Worm (Caenorhabditis elegans) whole organism, L3 larva: ENCODE data around the gene ldh-1.

Experiments used
- ZK546.5 ChIP-seq: sonication (generic microtip); optimal IDR thresholded peaks from 2 replicates; lab custom pipeline; 2017; ENCODE audit warnings: missing biosample characterization, missing genetic modification characterization
- aly-2 ChIP-seq: fragments of 150-350 bp; optimal IDR thresholded peaks from 2 replicates; lab custom pipeline; 2014; ENCODE audit warnings: missing biosample characterization, missing genetic modification characterization
- ama-1 ChIP-seq: fragments of 150-350 bp; optimal IDR thresholded peaks from 2 replicates; lab custom pipeline; 2018
- ceh-28 ChIP-seq: fragments of 150-350 bp; optimal IDR thresholded peaks from 2 replicates; lab custom pipeline; 2014; ENCODE audit warnings: missing biosample characterization, missing genetic modification reagents, missing genetic modification characterization
- ceh-82 ChIP-seq: fragments of 150-350 bp; optimal IDR thresholded peaks from 2 replicates; lab custom pipeline; 2014; ENCODE audit warnings: missing biosample characterization, missing genetic modification characterization
- ceh-9 ChIP-seq: sonication (generic microtip); optimal IDR thresholded peaks from 2 replicates; lab custom pipeline; 2018; ENCODE audit warnings: missing biosample characterization, missing genetic modification characterization
- elt-2 ChIP-seq: sonication (generic microtip); optimal IDR thresholded peaks from 2 replicates; lab custom pipeline; 2016; ENCODE audit warnings: missing genetic modification reagents, mild to moderate bottlenecking, missing genetic modification characterization, missing compliant biosample characterization
- elt-3 ChIP-seq, 3 experiments: fragments of 150-350 bp in 1 of 3; sonication (generic microtip) in 2 of 3; optimal IDR thresholded peaks; 2 replicates in 2 of 3; 4 replicates in 1 of 3; lab custom pipeline; 2014 to 2017; ENCODE audit warnings: missing biosample characterization in 3 of 3, missing genetic modification characterization in 3 of 3
- fkh-10 ChIP-seq: sonication (generic microtip); optimal IDR thresholded peaks from 2 replicates; lab custom pipeline; 2017; ENCODE audit warnings: missing biosample characterization, missing genetic modification reagents, missing genetic modification characterization
- fkh-2 ChIP-seq: fragments of 150-350 bp; optimal IDR thresholded peaks from 2 replicates; lab custom pipeline; 2014; ENCODE audit warnings: missing biosample characterization, missing genetic modification reagents, missing genetic modification characterization
- fos-1 ChIP-seq: fragments of 150-350 bp; optimal IDR thresholded peaks from 2 replicates; lab custom pipeline; 2014; ENCODE audit warnings: missing biosample characterization, missing genetic modification characterization
- hmg-11 ChIP-seq: sonication (generic microtip); optimal IDR thresholded peaks from 2 replicates; lab custom pipeline; 2016; ENCODE audit warnings: missing genetic modification characterization, missing compliant biosample characterization
- jun-1 ChIP-seq: fragments of 150-350 bp; optimal IDR thresholded peaks from 2 replicates; lab custom pipeline; 2014; ENCODE audit warnings: missing biosample characterization, missing genetic modification reagents, missing genetic modification characterization
- lin-15B ChIP-seq: fragments of 150-350 bp; optimal IDR thresholded peaks from 2 replicates; lab custom pipeline; 2014; ENCODE audit warnings: missing biosample characterization, missing genetic modification characterization
- lin-39 ChIP-seq: fragments of 150-350 bp; optimal IDR thresholded peaks from 2 replicates; lab custom pipeline; 2018; ENCODE audit warnings: missing biosample characterization, missing genetic modification reagents, missing genetic modification characterization
- lsy-12 ChIP-seq: sonication (generic microtip); optimal IDR thresholded peaks from 2 replicates; lab custom pipeline; 2016; ENCODE audit warnings: mild to moderate bottlenecking, missing genetic modification characterization, missing compliant biosample characterization
- mdl-1 ChIP-seq: fragments of 150-350 bp; optimal IDR thresholded peaks from 2 replicates; lab custom pipeline; 2014; ENCODE audit warnings: missing biosample characterization, missing genetic modification characterization
- mml-1 ChIP-seq: fragments of 150-350 bp; sonication (generic microtip); optimal IDR thresholded peaks from 3 replicates; lab custom pipeline; 2014; ENCODE audit warnings: missing biosample characterization, missing genetic modification characterization
- nhr-11 ChIP-seq: fragments of 150-350 bp; optimal IDR thresholded peaks from 2 replicates; lab custom pipeline; 2014; ENCODE audit warnings: missing biosample characterization, missing genetic modification characterization
- nhr-23 ChIP-seq: fragments of 150-350 bp; optimal IDR thresholded peaks from 2 replicates; lab custom pipeline; 2014; ENCODE audit warnings: missing biosample characterization, missing genetic modification reagents, missing genetic modification characterization
- nhr-237 ChIP-seq: fragments of 150-350 bp; optimal IDR thresholded peaks from 2 replicates; lab custom pipeline; 2014; ENCODE audit warnings: missing biosample characterization, missing genetic modification characterization
- nhr-25 ChIP-seq: sonication (generic microtip); optimal IDR thresholded peaks from 2 replicates; lab custom pipeline; 2017; ENCODE audit warnings: missing biosample characterization, missing genetic modification characterization
- nhr-67 ChIP-seq: fragments of 150-350 bp; optimal IDR thresholded peaks from 2 replicates; lab custom pipeline; 2014; ENCODE audit warnings: missing biosample characterization, missing genetic modification characterization
- nhr-76 ChIP-seq: fragments of 150-350 bp; sonication (generic microtip); optimal IDR thresholded peaks from 5 replicates; lab custom pipeline; 2014; ENCODE audit warnings: missing biosample characterization, missing genetic modification characterization
- nhr-77 ChIP-seq: fragments of 150-350 bp; optimal IDR thresholded peaks from 2 replicates; lab custom pipeline; 2014; ENCODE audit warnings: missing biosample characterization, missing genetic modification characterization
- pha-4 ChIP-seq: fragments of 150-350 bp; optimal IDR thresholded peaks from 2 replicates; lab custom pipeline; 2014; ENCODE audit warnings: missing biosample characterization, missing genetic modification reagents, missing genetic modification characterization
- pqm-1 ChIP-seq: fragments of 150-350 bp; optimal IDR thresholded peaks from 2 replicates; lab custom pipeline; 2017; ENCODE audit warnings: missing biosample characterization, missing genetic modification characterization, inconsistent platforms
- sea-2 ChIP-seq: fragments of 150-350 bp; sonication (generic microtip); optimal IDR thresholded peaks from 4 replicates; lab custom pipeline; 2014; ENCODE audit warnings: missing biosample characterization, missing genetic modification reagents, missing genetic modification characterization
- skn-1 ChIP-seq: fragments of 150-350 bp; optimal IDR thresholded peaks from 2 replicates; lab custom pipeline; 2014; ENCODE audit warnings: missing biosample characterization, missing genetic modification characterization
- snpc-4 ChIP-seq: fragments of 150-350 bp; optimal IDR thresholded peaks from 2 replicates; lab custom pipeline; 2014; ENCODE audit warnings: missing biosample characterization, missing genetic modification characterization
- tbx-2 ChIP-seq: sonication (generic microtip); optimal IDR thresholded peaks from 2 replicates; lab custom pipeline; 2016; ENCODE audit warnings: mild to moderate bottlenecking, missing genetic modification characterization, missing compliant biosample characterization
- unc-62 ChIP-seq: fragments of 150-350 bp; sonication (generic microtip); optimal IDR thresholded peaks from 4 replicates; lab custom pipeline; 2014; ENCODE audit warnings: missing biosample characterization, missing genetic modification reagents, missing genetic modification characterization
- zag-1 ChIP-seq: fragments of 150-350 bp; optimal IDR thresholded peaks from 2 replicates; lab custom pipeline; 2014; ENCODE audit warnings: missing biosample characterization, missing genetic modification characterization
- ztf-11 ChIP-seq: fragments of 150-350 bp; optimal IDR thresholded peaks from 2 replicates; lab custom pipeline; 2014; ENCODE audit warnings: missing biosample characterization, missing genetic modification characterization

ldh-1 gene

ce11 chrII:11695161-11695944 lies 28.7 kb upstream of the ldh-1 start, which contains the start of gene tars-1:
Gene tars-1 (minus strand): TSS chrII:11695657.
- TF ChIP-seq nhr-23 (tag; lab: Kevin White, UChicago), result peak; percentile 21

ce11 chrII:11695945-11696270 lies 28.1 kb upstream of the ldh-1 start, which contains the start of gene xpf-1:
Gene xpf-1 (plus strand): TSS chrII:11696171.
- TF ChIP-seq pha-4 (tag; lab: Kevin White, UChicago), result no peak
- TF ChIP-seq nhr-77 (tag; lab: Kevin White, UChicago), result no peak
- no peak for TF ChIP-seq tbx-2 (tag; lab: Kevin White, UChicago)
- no peak for TF ChIP-seq jun-1 (tag; lab: Kevin White, UChicago)
- TF ChIP-seq nhr-237 (tag; lab: Kevin White, UChicago), result no peak
- no peak for TF ChIP-seq aly-2
- TF ChIP-seq fkh-2 (tag; lab: Kevin White, UChicago), result no peak

- no peak for TF ChIP-seq lin-15B
- TF ChIP-seq ztf-11, result no peak
- TF ChIP-seq aly-2, result no peak
- no peak for TF ChIP-seq nhr-11 (tag; lab: Kevin White, UChicago)
- TF ChIP-seq lsy-12, result no peak
- no peak for TF ChIP-seq ama-1 (lab: Kevin White, UChicago)
- TF ChIP-seq fkh-10 (GFP tag; lab: Kevin White, UChicago), result no peak
- no peak for TF ChIP-seq lin-39 (tag; lab: Kevin White, UChicago)
- TF ChIP-seq ceh-9 (tag; lab: Kevin White, UChicago), result no peak
- no peak for TF ChIP-seq fkh-2 (tag; lab: Kevin White, UChicago)
These were observed 23.8 kb upstream of the ldh-1 start, which contains the start of gene inos-1 for ce11 chrII:11700200-11700599. Gene inos-1 (minus strand): TSS chrII:11700300.

ce11 chrII:11700635-11701034 lies 23.4 kb upstream of the ldh-1 start:
- no peak for TF ChIP-seq unc-62 (GFP tag; lab: Kevin White, UChicago)
- no peak for TF ChIP-seq snpc-4 (tag; lab: Kevin White, UChicago)
- TF ChIP-seq hmg-11 (tag; lab: Kevin White, UChicago), result no peak
- TF ChIP-seq lin-39 (tag; lab: Kevin White, UChicago), result no peak
- TF ChIP-seq sea-2, result no peak
- TF ChIP-seq skn-1 (tag; lab: Kevin White, UChicago), result no peak
- no peak for TF ChIP-seq nhr-237 (tag; lab: Kevin White, UChicago)
- TF ChIP-seq nhr-11 (tag; lab: Kevin White, UChicago), result no peak
- no peak for TF ChIP-seq elt-3 (tag; optimal IDR thresholded peaks at IDR 0.05; lab: Kevin White, UChicago)
- TF ChIP-seq ceh-28 (tag; lab: Kevin White, UChicago), result no peak
- TF ChIP-seq mml-1 (tag; lab: Kevin White, UChicago), result no peak
- TF ChIP-seq nhr-67 (tag; lab: Kevin White, UChicago), result no peak
- TF ChIP-seq aly-2, result no peak
- no peak for TF ChIP-seq pha-4 (tag; lab: Kevin White, UChicago)
- TF ChIP-seq fkh-10 (GFP tag; lab: Kevin White, UChicago), result no peak
- no peak for TF ChIP-seq ceh-82 (tag; lab: Kevin White, UChicago)
- no peak for TF ChIP-seq zag-1
- no peak for TF ChIP-seq ama-1 (lab: Kevin White, UChicago)

ce11 chrII:11705787-11706186 lies 18.2 kb upstream of the ldh-1 start, which contains the start of gene VF13D12L.3:
Gene VF13D12L.3 (plus strand): TSS chrII:11706009.
- TF ChIP-seq snpc-4 (tag; lab: Kevin White, UChicago) (no peak), nhr-25 (tag; lab: Kevin White, UChicago) (no peak), mdl-1 (tag; lab: Kevin White, UChicago) (no peak), elt-2 (tag; lab: Kevin White, UChicago) (peak; percentile 5), fos-1 (no peak), ZK546.5 (tag; lab: Kevin White, UChicago) (no peak), lin-39 (tag; lab: Kevin White, UChicago) (no peak), lsy-12 (no peak), elt-3 (tag; optimal IDR thresholded peaks at IDR 0.05; lab: Kevin White, UChicago) (no peak), mml-1 (tag; lab: Kevin White, UChicago) (no peak), nhr-76 (tag; lab: Kevin White, UChicago) (peak; percentile 42), ceh-28 (tag; lab: Kevin White, UChicago) (no peak), pqm-1 (tag; lab: Kevin White, UChicago) (peak; percentile 45)
